Fruit fly (Drosophila melanogaster) whole organism, embryonic: ENCODE data around the gene PIG-C.

Experiments used
- CG10209 ChIP-seq: fragments of 200-800 bp; sonication (Bioruptor generic); optimal IDR thresholded peaks from 3 replicates; lab custom pipeline; 2017; ENCODE audit warnings: missing biosample characterization, mild to moderate bottlenecking, missing genetic modification characterization, missing genetic modification reagents
- CG10654 ChIP-seq: fragments of 200-800 bp; sonication (Bioruptor generic); optimal IDR thresholded peaks from 2 replicates; lab custom pipeline; 2016; ENCODE audit warnings: missing biosample characterization, missing genetic modification characterization
- CG10979 ChIP-seq: fragments of 200-800 bp; sonication (Bioruptor generic); optimal IDR thresholded peaks from 2 replicates; lab custom pipeline; 2018; ENCODE audit warnings: missing biosample characterization, mild to moderate bottlenecking, missing genetic modification characterization, moderate library complexity
- CG11398 ChIP-seq: fragments of 200-800 bp; sonication (Bioruptor generic); optimal IDR thresholded peaks from 2 replicates; lab custom pipeline; 2016; ENCODE audit warnings: missing biosample characterization, missing genetic modification characterization
- CG12299 ChIP-seq: fragments of 200-800 bp; sonication (Bioruptor generic); optimal IDR thresholded peaks from 2 replicates; lab custom pipeline; 2018; ENCODE audit warnings: missing biosample characterization, mild to moderate bottlenecking, missing genetic modification characterization
- CG13424 ChIP-seq: fragments of 200-800 bp; sonication (Bioruptor generic); optimal IDR thresholded peaks from 2 replicates; lab custom pipeline; 2019; ENCODE audit warnings: missing biosample characterization, mild to moderate bottlenecking, missing genetic modification characterization, moderate library complexity
- CG14860 ChIP-seq: fragments of 200-800 bp; sonication (Bioruptor generic); IDR thresholded peaks from 3 replicates; pipeline ENCODE4 v1.3.6; 2022; ENCODE audit warnings: missing biosample characterization, missing genetic modification characterization; ENCODE audit not compliant: partially characterized antibody
- CG15514 ChIP-seq: fragments of 200-800 bp; sonication (Bioruptor generic); optimal IDR thresholded peaks from 3 replicates; lab custom pipeline; 2017; ENCODE audit warnings: missing biosample characterization, missing genetic modification characterization, mild to moderate bottlenecking, moderate library complexity, missing genetic modification reagents
- CG1603 ChIP-seq: fragments of 200-800 bp; sonication (Bioruptor generic); optimal IDR thresholded peaks from 2 replicates; lab custom pipeline; 2019; ENCODE audit warnings: missing biosample characterization, mild to moderate bottlenecking, missing genetic modification characterization, moderate library complexity
- CG16813 ChIP-seq: fragments of 200-800 bp; sonication (Bioruptor generic); IDR thresholded peaks from 3 replicates; pipeline ENCODE4 v1.3.6; 2022; ENCODE audit warnings: missing biosample characterization, missing genetic modification characterization; ENCODE audit not compliant: partially characterized antibody
- CG17385 ChIP-seq: fragments of 200-800 bp; sonication (Bioruptor generic); optimal IDR thresholded peaks from 3 replicates; lab custom pipeline; 2018; ENCODE audit warnings: missing biosample characterization, mild to moderate bottlenecking, missing genetic modification characterization
- CG17829 ChIP-seq: fragments of 200-800 bp; optimal IDR thresholded peaks from 2 replicates; lab custom pipeline; 2019; ENCODE audit warnings: missing biosample characterization, mild to moderate bottlenecking, missing genetic modification characterization, moderate library complexity
- CG18764 ChIP-seq: fragments of 200-800 bp; sonication (Bioruptor generic); optimal IDR thresholded peaks from 3 replicates; lab custom pipeline; 2016; ENCODE audit warnings: missing biosample characterization, missing genetic modification characterization
- CG2116 ChIP-seq: fragments of 200-800 bp; sonication (Bioruptor generic); optimal IDR thresholded peaks from 3 replicates; lab custom pipeline; 2018; ENCODE audit warnings: missing biosample characterization, mild to moderate bottlenecking, missing genetic modification characterization
- CG2712 ChIP-seq: fragments of 200-800 bp; optimal IDR thresholded peaks from 3 replicates; lab custom pipeline; 2019; ENCODE audit warnings: missing biosample characterization, mild to moderate bottlenecking, missing genetic modification characterization, moderate library complexity
- CG33213 ChIP-seq: fragments of 200-800 bp; sonication (Bioruptor generic); optimal IDR thresholded peaks from 3 replicates; lab custom pipeline; 2016; ENCODE audit warnings: missing biosample characterization, missing genetic modification characterization
- CG42726 ChIP-seq: fragments of 200-800 bp; sonication (Bioruptor generic); IDR thresholded peaks from 2 replicates; pipeline ENCODE4 v1.3.6; 2022; ENCODE audit warnings: missing biosample characterization, missing genetic modification characterization; ENCODE audit not compliant: partially characterized antibody
- Camta ChIP-seq: fragments of 200-800 bp; sonication (Bioruptor generic); optimal IDR thresholded peaks from 2 replicates; lab custom pipeline; 2016; ENCODE audit warnings: missing biosample characterization, missing genetic modification characterization
- Dip3 ChIP-seq: fragments of 200-800 bp; sonication (Bioruptor generic); optimal IDR thresholded peaks from 3 replicates; lab custom pipeline; 2016; ENCODE audit warnings: missing biosample characterization, missing genetic modification characterization
- Dref ChIP-seq: fragments of 200-800 bp; sonication (Bioruptor generic); IDR thresholded peaks from 2 replicates; pipeline ENCODE4 v1.3.6; 2022; ENCODE audit warnings: missing biosample characterization, missing genetic modification characterization
- E2f2 ChIP-seq: fragments of 200-800 bp; sonication (Bioruptor generic); IDR thresholded peaks from 2 replicates; pipeline ENCODE4 v1.3.6; 2022; ENCODE audit warnings: missing biosample characterization, missing genetic modification characterization
- ERR ChIP-seq: fragments of 200-800 bp; sonication (Bioruptor generic); optimal IDR thresholded peaks from 2 replicates; lab custom pipeline; 2016; ENCODE audit warnings: missing biosample characterization, missing genetic modification characterization
- Ets97D ChIP-seq: fragments of 200-800 bp; sonication (Bioruptor generic); optimal IDR thresholded peaks from 3 replicates; lab custom pipeline; 2016; ENCODE audit warnings: missing biosample characterization, missing genetic modification characterization
- Fer3 ChIP-seq: fragments of 200-800 bp; sonication (Bioruptor generic); optimal IDR thresholded peaks from 2 replicates; lab custom pipeline; 2018; ENCODE audit warnings: missing biosample characterization, mild to moderate bottlenecking, missing genetic modification characterization, moderate library complexity
- Lpt ChIP-seq: fragments of >200 bp; optimal IDR thresholded peaks from 2 replicates; lab custom pipeline; 2018; ENCODE audit warnings: missing biosample characterization, missing genetic modification characterization
- Myb ChIP-seq: fragments of 200-800 bp; sonication (Bioruptor generic); optimal IDR thresholded peaks from 2 replicates; lab custom pipeline; 2016; ENCODE audit warnings: missing biosample characterization, missing genetic modification characterization
- NFAT ChIP-seq: fragments of 200-800 bp; sonication (Bioruptor generic); IDR thresholded peaks from 2 replicates; pipeline ENCODE4 v1.3.6; 2022; ENCODE audit warnings: missing biosample characterization, missing genetic modification characterization
- Taf1 ChIP-seq: fragments of 200-800 bp; sonication (Bioruptor generic); IDR thresholded peaks from 2 replicates; pipeline ENCODE4 v1.3.6; 2022; ENCODE audit warnings: missing biosample characterization, missing genetic modification characterization
- amos ChIP-seq: fragments of 200-800 bp; sonication (Bioruptor generic); IDR thresholded peaks from 2 replicates; pipeline ENCODE4 v1.3.6; 2022; ENCODE audit warnings: missing biosample characterization, missing genetic modification characterization; ENCODE audit not compliant: partially characterized antibody
- aop ChIP-seq: fragments of 200-800 bp; sonication (Bioruptor generic); IDR thresholded peaks from 2 replicates; pipeline ENCODE4 v1.3.6; 2022; ENCODE audit warnings: missing biosample characterization, missing genetic modification characterization
- az2 ChIP-seq: fragments of 200-800 bp; sonication (Bioruptor generic); optimal IDR thresholded peaks from 3 replicates; lab custom pipeline; 2016; ENCODE audit warnings: missing biosample characterization, missing genetic modification characterization
- crol ChIP-seq: fragments of 200-800 bp; sonication (Bioruptor generic); IDR thresholded peaks from 2 replicates; pipeline ENCODE4 v1.3.6; 2022; ENCODE audit warnings: missing biosample characterization, missing genetic modification characterization
- disco-r ChIP-seq: fragments of 200-800 bp; sonication (Bioruptor generic); optimal IDR thresholded peaks from 2 replicates; lab custom pipeline; 2016; ENCODE audit warnings: missing biosample characterization, missing genetic modification characterization
- fd3F ChIP-seq: fragments of 200-800 bp; sonication (Bioruptor generic); optimal IDR thresholded peaks from 2 replicates; lab custom pipeline; 2018; ENCODE audit warnings: missing biosample characterization, mild to moderate bottlenecking, missing genetic modification characterization, moderate library complexity
- fd64A ChIP-seq: fragments of 200-800 bp; sonication (Bioruptor generic); optimal IDR thresholded peaks from 3 replicates; lab custom pipeline; 2018; ENCODE audit warnings: missing biosample characterization, mild to moderate bottlenecking, missing genetic modification characterization
- gce ChIP-seq: fragments of 200-800 bp; sonication (Bioruptor generic); IDR thresholded peaks from 3 replicates; pipeline ENCODE4 v1.3.6; 2022; ENCODE audit warnings: missing biosample characterization, missing genetic modification characterization
- mld ChIP-seq: fragments of 200-800 bp; sonication (Bioruptor generic); IDR thresholded peaks from 3 replicates; pipeline ENCODE4 v1.3.6; 2022; ENCODE audit warnings: missing biosample characterization, missing genetic modification characterization; ENCODE audit not compliant: partially characterized antibody
- oc ChIP-seq: fragments of 200-800 bp; sonication (Bioruptor generic); optimal IDR thresholded peaks from 2 replicates; lab custom pipeline; 2018; ENCODE audit warnings: missing biosample characterization, mild to moderate bottlenecking, missing genetic modification characterization, moderate library complexity
- pan ChIP-seq, 4 experiments: fragments of >200 bp in 3 of 4; fragments of 200-800 bp in 1 of 4; sonication (Bioruptor generic) in 1 of 4; optimal IDR thresholded peaks in 3 of 4; IDR thresholded peaks in 1 of 4; 2 replicates each; pipeline versions ENCODE4 v1.3.6 to Lab custom; 2017 to 2022; ENCODE audit warnings: missing biosample characterization in 2 of 4, missing genetic modification characterization in 2 of 4, mixed read lengths in 1 of 4
- rib ChIP-seq: fragments of 200-800 bp; sonication (Bioruptor generic); IDR thresholded peaks from 2 replicates; pipeline ENCODE4 v1.3.6; 2022; ENCODE audit warnings: missing biosample characterization, missing genetic modification characterization
- ro ChIP-seq: fragments of 200-800 bp; sonication (Bioruptor generic); IDR thresholded peaks from 2 replicates; pipeline ENCODE4 v1.3.6; 2022; ENCODE audit warnings: missing biosample characterization, missing genetic modification characterization
- sd ChIP-seq: fragments of 200-800 bp; sonication (Bioruptor generic); optimal IDR thresholded peaks from 3 replicates; lab custom pipeline; 2018; ENCODE audit warnings: missing biosample characterization, mild to moderate bottlenecking, missing genetic modification characterization, moderate library complexity
- ssp ChIP-seq: fragments of 200-800 bp; sonication (Bioruptor generic); IDR thresholded peaks from 2 replicates; pipeline ENCODE4 v1.3.6; 2022; ENCODE audit warnings: missing biosample characterization, missing genetic modification characterization
- stc ChIP-seq: fragments of 200-800 bp; sonication (Bioruptor generic); IDR thresholded peaks from 2 replicates; pipeline ENCODE4 v1.3.6; 2022; ENCODE audit warnings: missing biosample characterization, missing genetic modification characterization
- usp ChIP-seq: fragments of >200 bp; optimal IDR thresholded peaks from 2 replicates; lab custom pipeline; 2017; ENCODE audit warnings: missing biosample characterization, missing genetic modification characterization
- vfl ChIP-seq: fragments of 200-800 bp; sonication (Bioruptor generic); optimal IDR thresholded peaks from 2 replicates; lab custom pipeline; 2016; ENCODE audit warnings: missing biosample characterization, missing genetic modification characterization
- vvl ChIP-seq: fragments of 200-800 bp; sonication (Bioruptor generic); IDR thresholded peaks from 2 replicates; pipeline ENCODE4 v1.3.6; 2022; ENCODE audit warnings: missing biosample characterization, missing genetic modification characterization
- zen2 ChIP-seq: fragments of 200-800 bp; sonication (Bioruptor generic); IDR thresholded peaks from 3 replicates; pipeline ENCODE4 v1.3.6; 2022; ENCODE audit warnings: missing biosample characterization, missing genetic modification characterization; ENCODE audit not compliant: partially characterized antibody

PIG-C gene

DNA sequence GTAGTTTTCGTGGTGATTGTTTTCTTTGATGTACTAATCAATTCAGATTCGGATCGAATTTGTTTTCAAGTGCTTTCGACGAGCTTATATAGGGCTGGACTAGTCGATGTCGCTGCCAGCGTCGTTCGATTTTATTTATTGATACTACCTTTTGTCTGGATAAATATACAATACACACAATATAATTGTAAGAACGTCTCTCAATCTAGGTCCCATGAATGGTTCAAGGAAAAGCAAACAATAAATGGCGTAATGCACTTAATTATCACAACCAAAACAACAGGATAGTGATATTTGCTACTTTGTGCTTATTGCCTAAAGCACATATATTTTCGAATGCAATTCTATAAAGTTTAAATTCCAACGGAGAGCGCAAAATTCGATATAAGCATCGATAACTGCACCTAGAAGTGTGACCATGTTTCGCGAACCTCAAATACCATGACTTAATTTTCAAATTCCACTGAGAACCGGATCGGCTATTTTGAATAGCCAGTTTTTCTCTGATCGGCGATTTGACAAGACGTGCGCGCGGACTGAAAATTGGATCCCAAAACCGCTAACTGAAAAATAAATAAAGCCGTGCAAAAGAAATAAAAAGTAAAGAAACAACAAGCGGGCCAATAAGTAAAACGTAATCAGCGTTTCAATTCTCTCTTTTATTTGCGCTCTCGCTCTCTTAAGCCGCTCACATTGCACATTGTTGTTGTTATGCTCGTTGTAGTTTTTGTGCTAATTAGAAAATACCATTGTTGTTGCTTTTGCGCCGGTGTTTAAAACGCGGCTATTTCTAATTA lies 17.5 kb upstream of the PIG-C start, which contains the start of the genes Drsl6 and kst (continued):
- peak; percentile 29 for TF ChIP-seq Fer3 (tag; lab: Kevin White, UChicago)
- peak; percentile 45 for TF ChIP-seq CG17829 (tag; lab: Kevin White, UChicago)
- no peak for TF ChIP-seq CG12299 (tag; lab: Kevin White, UChicago)
- TF ChIP-seq vfl (GFP tag; lab: Kevin White, UChicago) = no peak
- peak; percentile 83 for TF ChIP-seq CG2712 (tag; lab: Kevin White, UChicago)
- no peak for TF ChIP-seq Taf1
- no peak for TF ChIP-seq az2 (GFP tag; lab: Kevin White, UChicago)
- TF ChIP-seq CG15514 (GFP tag; lab: Kevin White, UChicago) = peak; percentile 92
- TF ChIP-seq disco-r (GFP tag; lab: Kevin White, UChicago) = no peak
- TF ChIP-seq CG16813 = no peak
- no peak for TF ChIP-seq crol
- peak; percentile 65 for TF ChIP-seq CG2116 (GFP tag; lab: Kevin White, UChicago)
- no peak; the same call in 2 of the 3 replicates for TF ChIP-seq mld
- TF ChIP-seq vvl = peak; percentile 72
- TF ChIP-seq CG17385 = peak; percentile 56
- no peak for TF ChIP-seq CG10654
- peak; percentile 10 for TF ChIP-seq CG18764 (GFP tag; lab: Kevin White, UChicago)
- TF ChIP-seq CG14860 = no peak; the same call in 2 of the 3 replicates
- peak; percentile 91 for TF ChIP-seq E2f2 (GFP tag; lab: Robert Waterston, UW)
- TF ChIP-seq stc (GFP tag; lab: Robert Waterston, UW) = 0 out of 2 replicates have a peak, but pooled peaks have one; percentile 8
- no peak for TF ChIP-seq CG10209 (GFP tag; lab: Kevin White, UChicago)
- TF ChIP-seq CG13424 (tag; lab: Kevin White, UChicago) = peak; percentile 13
- no peak for TF ChIP-seq ssp (GFP tag; lab: Robert Waterston, UW)
- peak; percentile 43 for TF ChIP-seq Camta (GFP tag; lab: Kevin White, UChicago)
- TF ChIP-seq gce (GFP tag; lab: Robert Waterston, UW) = peak; percentile 37; the same call in 1 of the 3 replicates
- TF ChIP-seq amos (GFP tag; lab: Robert Waterston, UW) = peak; percentile 60
- no peak for TF ChIP-seq Dip3 (GFP tag; lab: Kevin White, UChicago)
- peak; percentile 75 for TF ChIP-seq Dref (GFP tag; lab: Robert Waterston, UW)
- no peak for TF ChIP-seq NFAT (GFP tag; lab: Robert Waterston, UW)
- TF ChIP-seq Ets97D (GFP tag; lab: Kevin White, UChicago) = peak; percentile 41
- TF ChIP-seq aop (GFP tag; lab: Robert Waterston, UW) = no peak
- no peak for TF ChIP-seq Lpt (GFP tag; lab: Kevin White, UChicago)
- TF ChIP-seq CG33213 = peak; percentile 26
- TF ChIP-seq ro = no peak
- peak; percentile 73 for TF ChIP-seq oc
- TF ChIP-seq sd (tag; lab: Kevin White, UChicago) = peak; percentile 96
- TF ChIP-seq pan (optimal IDR thresholded peaks at IDR 0.05; lab: Kevin White, UChicago) = no peak
- TF ChIP-seq pan (GFP tag; optimal IDR thresholded peaks at IDR 0.05 in 1 of 2, IDR thresholded peaks at IDR 0.05 in 1 of 2) = peak in 1 of 2 experiments; percentile 33
- peak; percentile 60; the same call in 1 of the 2 replicates for TF ChIP-seq rib (GFP tag; lab: Robert Waterston, UW)
- no peak for TF ChIP-seq fd3F (GFP tag; lab: Kevin White, UChicago)
- TF ChIP-seq zen2 (GFP tag; lab: Robert Waterston, UW) = no peak
- TF ChIP-seq ERR (GFP tag; lab: Kevin White, UChicago) = no peak
- peak; percentile 63 for TF ChIP-seq CG1603 (tag; lab: Kevin White, UChicago)
- no peak for TF ChIP-seq usp (GFP tag; lab: Kevin White, UChicago)
- no peak for TF ChIP-seq CG10979
- TF ChIP-seq Myb (GFP tag; lab: Kevin White, UChicago) = peak; percentile 96
- peak; percentile 41 for TF ChIP-seq CG11398 (GFP tag; lab: Kevin White, UChicago)
- TF ChIP-seq fd64A (GFP tag; lab: Kevin White, UChicago) = no peak
- TF ChIP-seq CG42726 (GFP tag; lab: Robert Waterston, UW) = peak; percentile 67; the same call in 1 of the 2 replicates
